Worm (Caenorhabditis elegans): ENCODE data around the gene T14F9.2.

The T14F9.2 gene

DNA sequence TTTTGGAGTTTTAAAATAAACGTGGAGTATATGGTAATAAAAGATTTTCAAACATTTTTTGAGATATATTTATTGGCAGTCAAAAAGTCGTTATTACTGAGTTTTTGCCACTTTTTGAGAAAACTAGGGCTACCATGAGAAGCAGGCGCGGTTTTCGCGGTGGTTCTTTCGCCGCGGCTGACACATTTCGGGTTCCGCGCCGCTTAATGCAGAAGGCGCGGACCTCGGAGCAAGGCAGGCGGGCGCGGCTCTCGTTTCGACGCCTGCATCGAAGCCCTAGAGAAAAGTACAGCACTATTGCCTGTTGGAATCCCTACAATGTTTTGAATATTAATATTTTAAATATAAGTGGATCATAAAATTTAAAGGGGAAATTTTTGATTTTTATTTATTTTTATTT, 14.7 kb upstream of the T14F9.2 start:
- TF ChIP-seq dve-1 (tag; optimal IDR thresholded peaks at IDR 0.05; ENCODE audit: insufficient read depth) = no peak
- no peak for TF ChIP-seq lsy-2 (tag; optimal IDR thresholded peaks at IDR 0.05)
- TF ChIP-seq Y5F2A.4 (GFP tag; optimal IDR thresholded peaks at IDR 0.05) = no peak
- no peak for TF ChIP-seq ztf-7 (tag; optimal IDR thresholded peaks at IDR 0.05)
- TF ChIP-seq set-16 (GFP tag; IDR thresholded peaks at IDR 0.05) = peak; percentile 90
- no peak for TF ChIP-seq arid-1 (GFP tag; conservative IDR thresholded peaks at IDR 0.05)
- TF ChIP-seq D1046.2 (GFP tag; IDR thresholded peaks at IDR 0.05) = 0 out of 2 replicates have a peak, but pooled peaks have one; percentile 44
- TF ChIP-seq nhr-48 (tag; optimal IDR thresholded peaks at IDR 0.05) = no peak
- TF ChIP-seq tra-1 (GFP tag; IDR thresholded peaks at IDR 0.05) = 0 out of 2 replicates have a peak, but pooled peaks have one; percentile 10

DNA sequence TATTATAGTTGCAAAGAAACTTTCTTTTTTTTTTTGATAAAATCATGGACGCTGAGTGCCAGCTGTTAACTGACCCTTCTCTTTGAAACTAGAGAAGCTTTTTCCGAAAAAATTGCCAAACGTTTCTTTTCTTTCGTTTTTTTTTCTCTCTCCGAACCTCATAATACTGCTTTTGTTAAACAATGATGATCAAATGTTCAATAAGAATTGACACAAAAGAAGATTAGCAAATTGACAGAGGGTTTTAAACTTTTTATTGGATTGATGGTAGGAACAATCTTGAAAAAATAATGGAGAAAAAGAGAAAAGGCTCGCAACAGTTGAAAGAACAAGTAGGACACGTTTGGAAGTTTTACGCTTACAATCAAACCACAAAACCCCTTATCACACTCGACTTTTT, 13.3 kb upstream of the T14F9.2 start, which contains the start of gene hex-1:
TSS of gene hex-1 (plus strand) at position 301 of the 400 bp plus-strand sequence.
- TF ChIP-seq mxl-3 (GFP tag; optimal IDR thresholded peaks at IDR 0.05) (no peak), hmg-1.1 (GFP tag; IDR thresholded peaks at IDR 0.05) (no peak), pqm-1 (tag; optimal IDR thresholded peaks at IDR 0.05) (peak; percentile 0)

DNA sequence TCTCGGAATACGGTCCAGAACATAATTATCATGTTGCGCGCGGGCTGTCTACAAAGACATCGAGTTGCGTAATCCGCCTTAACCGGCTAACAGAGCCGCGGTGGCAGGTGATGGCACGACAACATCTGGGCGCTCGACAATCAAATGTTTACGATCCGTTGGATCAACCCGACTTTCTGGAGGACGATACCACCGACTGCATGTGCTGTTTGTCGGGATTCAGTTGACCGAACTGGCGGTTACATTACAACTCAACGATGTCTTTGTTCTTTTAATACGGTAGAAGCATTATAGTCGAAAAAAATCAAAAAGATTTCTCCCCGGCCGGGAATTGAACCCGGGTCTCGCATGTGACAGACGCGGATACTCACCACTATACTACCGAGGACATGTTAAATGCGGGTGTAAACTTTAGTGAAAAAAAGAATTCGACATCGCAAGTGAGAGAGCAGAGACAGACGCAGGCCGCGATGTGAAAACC, 7.2 kb upstream of the T14F9.2 start:
- TF ChIP-seq dpl-1 (GFP tag; optimal IDR thresholded peaks at IDR 0.05) (no peak), nhr-42 (GFP tag; IDR thresholded peaks at IDR 0.05) (peak; percentile 82; the same call in 1 of the 2 replicates), ZK546.5 (tag; optimal IDR thresholded peaks at IDR 0.05) (no peak), snpc-1.2 (GFP tag; IDR thresholded peaks at IDR 0.05) (peak; percentile 90), arid-1 (GFP tag; conservative IDR thresholded peaks at IDR 0.05) (peak; percentile 85), madf-5 (GFP tag; IDR thresholded peaks at IDR 0.05) (peak; percentile 59 to 78; a peak in 2 of 4 replicates), zip-11 (GFP tag; IDR thresholded peaks at IDR 0.05) (no peak), attf-4 (tag; optimal IDR thresholded peaks at IDR 0.05) (no peak), pqm-1 (tag; optimal IDR thresholded peaks at IDR 0.05) (no peak), sdz-12 (GFP tag; optimal IDR thresholded peaks at IDR 0.05) (peak; percentile 71), lin-39 (tag; optimal IDR thresholded peaks at IDR 0.05) (no peak), Y5F2A.4 (GFP tag; optimal IDR thresholded peaks at IDR 0.05) (peak; percentile 58), T20F7.1 (GFP tag; optimal IDR thresholded peaks at IDR 0.05) (no peak), ceh-28 (tag; optimal IDR thresholded peaks at IDR 0.05) (no peak), lin-1 (GFP tag; IDR thresholded peaks at IDR 0.05) (peak; percentile 58), madf-9 (GFP tag; conservative IDR thresholded peaks at IDR 0.05) (peak; percentile 83), php-3 (GFP tag; IDR thresholded peaks at IDR 0.05) (peak; percentile 75), dmd-6 (GFP tag; IDR thresholded peaks at IDR 0.05) (peak; percentile 73), fos-1 (tag; optimal IDR thresholded peaks at IDR 0.05) (no peak), dmd-9 (GFP tag; IDR thresholded peaks at IDR 0.05) (peak; percentile 84), nhr-28 (tag; optimal IDR thresholded peaks at IDR 0.05) (peak; percentile 24), ceh-82 (tag; optimal IDR thresholded peaks at IDR 0.05) (no peak), nhr-41 (GFP tag; IDR thresholded peaks at IDR 0.05) (peak; percentile 63; the same call in 1 of the 2 replicates), Y48G9A.11 (GFP tag; IDR thresholded peaks at IDR 0.05) (peak; percentile 80), zfp-2 (tag; optimal IDR thresholded peaks at IDR 0.05) (peak; percentile 40), F49E8.2 (tag; optimal IDR thresholded peaks at IDR 0.05; ENCODE audit: borderline replicate concordance) (peak; percentile 41), unc-130 (GFP tag; optimal IDR thresholded peaks at IDR 0.05) (peak; percentile 63), tra-1 (GFP tag; IDR thresholded peaks at IDR 0.05) (peak; percentile 94), R02D3.7 (tag; optimal IDR thresholded peaks at IDR 0.05) (peak; percentile 22), Y105C5A.15 (GFP tag; IDR thresholded peaks at IDR 0.05) (peak; percentile 76), vab-7 (GFP tag; IDR thresholded peaks at IDR 0.05) (peak; percentile 89), F26F4.8 (GFP tag; conservative IDR thresholded peaks at IDR 0.05) (peak; percentile 82; the same call in 1 of the 2 replicates), hlh-11 (tag; optimal IDR thresholded peaks at IDR 0.05) (peak; percentile 62), hlh-30 (tag; optimal IDR thresholded peaks at IDR 0.05; ENCODE audit: insufficient read depth) (peak; percentile 90), duxl-1 (tag; optimal IDR thresholded peaks at IDR 0.05; ENCODE audit: poor library complexity) (peak; percentile 49), mes-2 (tag; optimal IDR thresholded peaks at IDR 0.05; ENCODE audit: poor library complexity, severe bottlenecking) (peak; percentile 90), nhr-76 (tag; optimal IDR thresholded peaks at IDR 0.05) (no peak), dve-1 (tag; optimal IDR thresholded peaks at IDR 0.05; ENCODE audit: insufficient read depth) (peak; percentile 57), ztf-11 (tag; optimal IDR thresholded peaks at IDR 0.05) (no peak)

All from whole organism, L4 larva.